Worm (Caenorhabditis elegans): ENCODE data around the gene dld-1.

DNA sequence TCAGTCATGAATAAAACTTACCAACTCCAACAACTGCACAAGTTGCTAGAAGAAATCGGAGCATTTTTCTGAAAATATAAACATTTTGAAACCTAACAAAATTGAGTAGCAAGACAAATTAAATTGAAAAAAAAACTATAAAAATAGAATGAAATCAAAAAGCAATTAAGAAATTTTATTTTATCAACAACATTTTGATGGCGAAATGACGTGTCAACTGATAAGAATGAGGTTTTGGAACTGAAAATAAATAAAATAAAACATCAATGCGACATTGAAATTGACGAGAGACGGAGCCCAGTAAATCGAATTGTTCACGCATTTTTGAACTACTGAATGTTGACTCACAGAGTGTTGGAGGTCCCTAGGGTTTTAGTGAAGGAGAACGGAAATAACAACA lies 33.5 kb upstream of the dld-1 start, which contains the start of gene F55B11.4:
- TF ChIP-seq ref-1 (GFP tag; conservative IDR thresholded peaks at IDR 0.05) (no peak), ztf-29 (GFP tag; IDR thresholded peaks at IDR 0.05) (no peak), klf-2 (GFP tag; conservative IDR thresholded peaks at IDR 0.05) (no peak), flt-1 (GFP tag; IDR thresholded peaks at IDR 0.05) (no peak), T22C8.4 (GFP tag; IDR thresholded peaks at IDR 0.05) (no peak), tab-1 (GFP tag; IDR thresholded peaks at IDR 0.05) (no peak), cog-1 (tag; optimal IDR thresholded peaks at IDR 0.05) (no peak)
